Worm (Caenorhabditis elegans) whole organism, young adult: Measurements from ENCODE around the gene Y43F8B.17.

Experiments
- ZK185.1 ChIP-seq: sonication (generic microtip); optimal IDR thresholded peaks from 2 replicates; lab custom pipeline; 2016; ENCODE audit warnings: mild to moderate bottlenecking, missing genetic modification characterization, missing compliant biosample characterization; ENCODE audit not compliant: poor library complexity, severe bottlenecking
- cebp-1 ChIP-seq, 2 experiments: fragments of 200-800 bp in 1 of 2; sonication (Bioruptor generic) in 1 of 2; sonication (generic microtip) in 1 of 2; IDR thresholded peaks in 1 of 2; optimal IDR thresholded peaks in 1 of 2; 2 replicates each; pipeline versions ENCODE4 v1.3.6 to Lab custom; 2017 to 2022; ENCODE audit warnings: missing compliant biosample characterization in 2 of 2, missing genetic modification characterization in 2 of 2, mild to moderate bottlenecking in 1 of 2, missing genetic modification reagents in 1 of 2, moderate library complexity in 1 of 2
- egl-44 ChIP-seq: fragments of 200-800 bp; sonication (Bioruptor generic); IDR thresholded peaks from 2 replicates; pipeline ENCODE4 v1.3.6; 2022; ENCODE audit warnings: missing genetic modification reagents, missing genetic modification characterization, missing compliant biosample characterization
- let-526 ChIP-seq: fragments of 200-800 bp; sonication (Bioruptor generic); IDR thresholded peaks from 2 replicates; pipeline ENCODE4 v1.3.6; 2022; ENCODE audit warnings: missing genetic modification reagents, missing genetic modification characterization, missing compliant biosample characterization
- madf-8 ChIP-seq: fragments of 200-800 bp; sonication (Bioruptor generic); conservative IDR thresholded peaks from 2 replicates; pipeline ENCODE4 v1.3.6; 2022; ENCODE audit warnings: missing genetic modification reagents, missing genetic modification characterization, missing compliant biosample characterization
- nfya-1 ChIP-seq: sonication (generic microtip); optimal IDR thresholded peaks from 2 replicates; lab custom pipeline; 2017; ENCODE audit warnings: antibody characterized with exemption, missing compliant biosample characterization, missing genetic modification characterization, borderline replicate concordance; ENCODE audit not compliant: insufficient read depth
- nhr-120 ChIP-seq: fragments of 200-800 bp; sonication (Bioruptor generic); IDR thresholded peaks from 2 replicates; pipeline ENCODE4 v1.3.6; 2022; ENCODE audit warnings: missing genetic modification characterization, missing compliant biosample characterization

DNA sequence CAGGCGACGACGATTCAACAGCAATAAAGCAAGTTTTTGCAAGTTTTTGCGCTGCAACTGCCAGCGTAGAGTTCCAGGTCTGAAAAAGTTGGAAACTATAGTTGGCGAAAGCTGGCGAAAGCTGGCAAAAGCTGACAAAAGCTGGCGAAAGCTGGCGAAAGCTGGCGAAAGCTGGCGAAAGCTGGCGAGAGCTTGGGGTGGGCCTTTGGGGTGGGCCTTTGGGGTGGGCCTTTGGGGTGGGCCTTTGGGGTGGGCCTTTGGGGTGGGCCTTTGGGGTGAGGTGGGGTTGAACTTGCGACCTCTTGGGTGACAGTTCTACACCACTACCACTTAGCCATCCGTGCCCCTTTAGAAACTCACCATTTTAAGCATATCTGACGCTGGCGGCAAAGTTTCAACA lies 10.6 kb downstream of the Y43F8B.17 start:
- TF ChIP-seq let-526 (GFP tag; lab: Robert Waterston, UW) = no peak
- TF ChIP-seq madf-8 (GFP tag; lab: Robert Waterston, UW) = no peak
- TF ChIP-seq nhr-120 (GFP tag; lab: Robert Waterston, UW) = no peak
- no peak for TF ChIP-seq nfya-1 (tag; lab: Kevin White, UChicago)
- TF ChIP-seq ZK185.1 (tag; lab: Kevin White, UChicago) = no peak
- no peak for TF ChIP-seq cebp-1 (GFP tag; IDR thresholded peaks at IDR 0.05; lab: Robert Waterston, UW)
- TF ChIP-seq cebp-1 (tag; optimal IDR thresholded peaks at IDR 0.05; lab: Kevin White, UChicago) = no peak
- TF ChIP-seq egl-44 (GFP tag; lab: Robert Waterston, UW) = no peak
